Fruit fly (Drosophila melanogaster) whole organism, embryonic: Measurements from ENCODE around the gene ND-24L.

Experiments used
- Awh ChIP-seq: fragments of 200-800 bp; sonication (Bioruptor generic); IDR thresholded peaks from 2 replicates; pipeline ENCODE4, ENCODE4 v1.3.6; 2022; ENCODE audit warnings: missing biosample characterization, missing genetic modification characterization
- CG1024 ChIP-seq: fragments of 200-800 bp; sonication (Bioruptor generic); IDR thresholded peaks from 2 replicates; pipeline ENCODE4 v1.3.6; 2022; ENCODE audit warnings: missing biosample characterization, missing genetic modification characterization
- CG12219 ChIP-seq: fragments of 200-800 bp; sonication (Bioruptor generic); optimal IDR thresholded peaks from 3 replicates; lab custom pipeline; 2018; ENCODE audit warnings: missing biosample characterization, mild to moderate bottlenecking, missing genetic modification characterization
- CG1233 ChIP-seq: fragments of 200-800 bp; sonication (Bioruptor generic); optimal IDR thresholded peaks from 4 replicates; lab custom pipeline; 2018; ENCODE audit warnings: missing biosample characterization, mild to moderate bottlenecking, missing genetic modification characterization
- CG13287 ChIP-seq: fragments of 200-800 bp; sonication (Bioruptor generic); IDR thresholded peaks from 2 replicates; pipeline ENCODE4 v1.3.6; 2022; ENCODE audit warnings: missing biosample characterization, missing genetic modification characterization; ENCODE audit not compliant: partially characterized antibody
- CG16863 ChIP-seq: fragments of 200-800 bp; sonication (Bioruptor generic); optimal IDR thresholded peaks from 3 replicates; lab custom pipeline; 2016; ENCODE audit warnings: missing biosample characterization, missing genetic modification characterization
- CG17186 ChIP-seq: fragments of 200-800 bp; sonication (Bioruptor generic); optimal IDR thresholded peaks from 3 replicates; lab custom pipeline; 2017; ENCODE audit warnings: missing biosample characterization, missing genetic modification reagents, missing genetic modification characterization
- CG17385 ChIP-seq: fragments of 200-800 bp; sonication (Bioruptor generic); optimal IDR thresholded peaks from 3 replicates; lab custom pipeline; 2018; ENCODE audit warnings: missing biosample characterization, mild to moderate bottlenecking, missing genetic modification characterization
- CG17912 ChIP-seq: fragments of 200-800 bp; sonication (Bioruptor generic); optimal IDR thresholded peaks from 2 replicates; lab custom pipeline; 2018; ENCODE audit warnings: missing biosample characterization, mild to moderate bottlenecking, missing genetic modification characterization
- CG18262 ChIP-seq: fragments of 200-800 bp; optimal IDR thresholded peaks from 3 replicates; lab custom pipeline; 2019; ENCODE audit warnings: missing biosample characterization, mild to moderate bottlenecking, missing genetic modification characterization, moderate library complexity
- CG30403 ChIP-seq: fragments of 200-800 bp; sonication (Bioruptor generic); optimal IDR thresholded peaks from 3 replicates; lab custom pipeline; 2016; ENCODE audit warnings: missing biosample characterization, missing genetic modification characterization
- CG3726 ChIP-seq: fragments of 200-800 bp; sonication (Bioruptor generic); IDR thresholded peaks from 3 replicates; pipeline ENCODE4, ENCODE4 v1.3.6; 2022; ENCODE audit warnings: missing biosample characterization, missing genetic modification characterization
- CG6254 ChIP-seq: fragments of 200-800 bp; sonication (Bioruptor generic); optimal IDR thresholded peaks from 3 replicates; lab custom pipeline; 2017; ENCODE audit warnings: mild to moderate bottlenecking, missing biosample characterization, missing genetic modification reagents, missing genetic modification characterization
- CG6654 ChIP-seq: fragments of 200-800 bp; sonication (Bioruptor generic); optimal IDR thresholded peaks from 2 replicates; lab custom pipeline; 2017; ENCODE audit warnings: missing biosample characterization, mild to moderate bottlenecking, missing genetic modification characterization
- CG6765 ChIP-seq: fragments of 200-800 bp; sonication (Bioruptor generic); optimal IDR thresholded peaks from 3 replicates; lab custom pipeline; 2017; ENCODE audit warnings: missing biosample characterization, mild to moderate bottlenecking, missing genetic modification characterization
- CG6813 ChIP-seq: fragments of 200-800 bp; sonication (Bioruptor generic); optimal IDR thresholded peaks from 2 replicates; lab custom pipeline; 2017; ENCODE audit warnings: missing biosample characterization, missing genetic modification characterization, mild to moderate bottlenecking, moderate library complexity, missing genetic modification reagents
- Dbx ChIP-seq: fragments of 200-800 bp; sonication (Bioruptor generic); IDR thresholded peaks from 3 replicates; pipeline ENCODE4 v1.3.6; 2022; ENCODE audit warnings: missing biosample characterization, missing genetic modification characterization
- Dek ChIP-seq: fragments of 200-800 bp; sonication (Bioruptor generic); optimal IDR thresholded peaks from 3 replicates; lab custom pipeline; 2019; ENCODE audit warnings: missing biosample characterization, mild to moderate bottlenecking, missing genetic modification characterization, moderate library complexity
- GATAe ChIP-seq: fragments of 200-800 bp; sonication (Bioruptor generic); conservative IDR thresholded peaks from 2 replicates; pipeline ENCODE4 v1.3.6; 2022; ENCODE audit warnings: missing biosample characterization, missing genetic modification characterization
- Gug ChIP-seq: fragments of 200-800 bp; sonication (Bioruptor generic); IDR thresholded peaks from 4 replicates; pipeline ENCODE4 v1.3.6; 2022; ENCODE audit warnings: missing biosample characterization, missing genetic modification characterization
- Hsf ChIP-seq: fragments of 200-800 bp; sonication (Bioruptor generic); optimal IDR thresholded peaks from 3 replicates; lab custom pipeline; 2016; ENCODE audit warnings: missing biosample characterization, missing genetic modification characterization
- Lhr ChIP-seq: fragments of 200-800 bp; sonication (Bioruptor generic); optimal IDR thresholded peaks from 3 replicates; lab custom pipeline; 2017; ENCODE audit warnings: mild to moderate bottlenecking, missing biosample characterization, missing genetic modification reagents, missing genetic modification characterization
- Lim3 ChIP-seq: fragments of 200-800 bp; sonication (Bioruptor generic); IDR thresholded peaks from 2 replicates; pipeline ENCODE4 v1.3.6; 2022; ENCODE audit warnings: missing biosample characterization, missing genetic modification characterization
- Lpt ChIP-seq: fragments of >200 bp; optimal IDR thresholded peaks from 2 replicates; lab custom pipeline; 2018; ENCODE audit warnings: missing biosample characterization, missing genetic modification characterization
- Med ChIP-seq: fragments of 200-800 bp; sonication (Bioruptor generic); peaks from one replicate; lab custom pipeline; 2016; ENCODE audit warnings: missing biosample characterization, missing genetic modification characterization, mild to moderate bottlenecking, inconsistent platforms, moderate library complexity
- NFAT ChIP-seq: fragments of 200-800 bp; sonication (Bioruptor generic); IDR thresholded peaks from 2 replicates; pipeline ENCODE4 v1.3.6; 2022; ENCODE audit warnings: missing biosample characterization, missing genetic modification characterization
- NK7.1 ChIP-seq: fragments of 200-800 bp; sonication (Bioruptor generic); optimal IDR thresholded peaks from 3 replicates; lab custom pipeline; 2016; ENCODE audit warnings: missing biosample characterization, missing genetic modification characterization
- Neu2 ChIP-seq: fragments of 200-800 bp; sonication (Bioruptor generic); optimal IDR thresholded peaks from 3 replicates; lab custom pipeline; 2016; ENCODE audit warnings: missing biosample characterization, missing genetic modification characterization, borderline replicate concordance
- NfI ChIP-seq: fragments of 200-800 bp; sonication (Bioruptor generic); optimal IDR thresholded peaks from 3 replicates; lab custom pipeline; 2018; ENCODE audit warnings: missing biosample characterization, mild to moderate bottlenecking, missing genetic modification characterization, moderate library complexity
- Pdp1 ChIP-seq, 2 experiments: fragments of 200-800 bp; sonication (Bioruptor generic); optimal IDR thresholded peaks; 3 replicates each; lab custom pipeline; 2016; ENCODE audit warnings: missing biosample characterization in 2 of 2, missing genetic modification characterization in 2 of 2, mild to moderate bottlenecking in 1 of 2, moderate library complexity in 1 of 2
- Sry-δ ChIP-seq: fragments of 200-800 bp; sonication (Bioruptor generic); optimal IDR thresholded peaks from 2 replicates; lab custom pipeline; 2016; ENCODE audit warnings: missing biosample characterization, missing genetic modification characterization
- btn ChIP-seq: fragments of 200-800 bp; sonication (Bioruptor generic); optimal IDR thresholded peaks from 2 replicates; lab custom pipeline; 2016; ENCODE audit warnings: missing biosample characterization, missing genetic modification characterization
- crol ChIP-seq: fragments of 200-800 bp; sonication (Bioruptor generic); IDR thresholded peaks from 2 replicates; pipeline ENCODE4 v1.3.6; 2022; ENCODE audit warnings: missing biosample characterization, missing genetic modification characterization
- ewg ChIP-seq: fragments of 200-800 bp; sonication (Bioruptor generic); optimal IDR thresholded peaks from 3 replicates; lab custom pipeline; 2017; ENCODE audit warnings: mild to moderate bottlenecking, missing biosample characterization, missing genetic modification reagents, missing genetic modification characterization
- eyg ChIP-seq: fragments of 200-800 bp; sonication (Bioruptor generic); optimal IDR thresholded peaks from 3 replicates; lab custom pipeline; 2016; ENCODE audit warnings: missing biosample characterization, missing genetic modification characterization
- ham ChIP-seq: fragments of 200-800 bp; sonication (Bioruptor generic); IDR thresholded peaks from 2 replicates; pipeline ENCODE4 v1.3.6; 2022; ENCODE audit warnings: missing biosample characterization, missing genetic modification characterization
- hkb ChIP-seq, 2 experiments: fragments of 200-800 bp in 1 of 2; fragments of >200 bp in 1 of 2; sonication (Bioruptor generic) in 1 of 2; IDR thresholded peaks in 1 of 2; optimal IDR thresholded peaks in 1 of 2; 2 replicates each; pipeline versions ENCODE4 v1.3.6 to Lab custom; 2017 to 2022; ENCODE audit warnings: missing biosample characterization in 1 of 2, missing genetic modification characterization in 1 of 2
- kay ChIP-seq: fragments of 200-800 bp; sonication (Bioruptor generic); optimal IDR thresholded peaks from 2 replicates; lab custom pipeline; 2016; ENCODE audit warnings: missing biosample characterization, missing genetic modification characterization
- nau ChIP-seq: fragments of 200-800 bp; sonication (Bioruptor generic); optimal IDR thresholded peaks from 3 replicates; lab custom pipeline; 2017; ENCODE audit warnings: missing biosample characterization, mild to moderate bottlenecking, missing genetic modification characterization, missing genetic modification reagents
- pfk ChIP-seq: fragments of 200-800 bp; sonication (Bioruptor generic); optimal IDR thresholded peaks from 2 replicates; lab custom pipeline; 2018; ENCODE audit warnings: missing biosample characterization, mild to moderate bottlenecking, missing genetic modification characterization, moderate library complexity
- sc ChIP-seq, 3 experiments: fragments of >200 bp in 2 of 3; fragments of 200-800 bp in 1 of 3; sonication (Bioruptor generic) in 1 of 3; optimal IDR thresholded peaks; 2 replicates in 2 of 3; 3 replicates in 1 of 3; lab custom pipeline; 2017; ENCODE audit warnings: mild to moderate bottlenecking in 1 of 3, missing biosample characterization in 1 of 3, missing genetic modification characterization in 1 of 3, missing genetic modification reagents in 1 of 3
- scrt ChIP-seq: fragments of 200-800 bp; sonication (Bioruptor generic); optimal IDR thresholded peaks from 2 replicates; lab custom pipeline; 2018; ENCODE audit warnings: missing biosample characterization, mild to moderate bottlenecking, missing genetic modification characterization, moderate library complexity
- slbo ChIP-seq: fragments of 200-800 bp; sonication (Bioruptor generic); IDR thresholded peaks from 2 replicates; pipeline ENCODE4 v1.3.6; 2022; ENCODE audit warnings: missing biosample characterization, missing genetic modification characterization
- stwl ChIP-seq: fragments of 200-800 bp; sonication (Bioruptor generic); optimal IDR thresholded peaks from 3 replicates; lab custom pipeline; 2018; ENCODE audit warnings: missing biosample characterization, mild to moderate bottlenecking, missing genetic modification characterization, moderate library complexity
- vvl ChIP-seq: fragments of 200-800 bp; sonication (Bioruptor generic); IDR thresholded peaks from 2 replicates; pipeline ENCODE4 v1.3.6; 2022; ENCODE audit warnings: missing biosample characterization, missing genetic modification characterization
- yki ChIP-seq: fragments of >200 bp; optimal IDR thresholded peaks from 3 replicates; lab custom pipeline; 2018
- zen ChIP-seq: fragments of 200-800 bp; sonication (Bioruptor generic); optimal IDR thresholded peaks from 3 replicates; lab custom pipeline; 2018; ENCODE audit warnings: missing biosample characterization, mild to moderate bottlenecking, missing genetic modification characterization, moderate library complexity
- zfh1 ChIP-seq: fragments of 200-800 bp; sonication (Bioruptor generic); IDR thresholded peaks from 3 replicates; pipeline ENCODE4 v1.3.6; 2022; ENCODE audit warnings: missing biosample characterization, missing genetic modification characterization

ND-24L gene

dm6 chr3L:17352812-17353211, 32.2 kb upstream of the ND-24L start (continued):
- TF ChIP-seq NFAT (GFP tag; lab: Robert Waterston, UW) (no peak), Hsf (GFP tag; lab: Kevin White, UChicago) (peak; percentile 15), nau (no peak)

DNA sequence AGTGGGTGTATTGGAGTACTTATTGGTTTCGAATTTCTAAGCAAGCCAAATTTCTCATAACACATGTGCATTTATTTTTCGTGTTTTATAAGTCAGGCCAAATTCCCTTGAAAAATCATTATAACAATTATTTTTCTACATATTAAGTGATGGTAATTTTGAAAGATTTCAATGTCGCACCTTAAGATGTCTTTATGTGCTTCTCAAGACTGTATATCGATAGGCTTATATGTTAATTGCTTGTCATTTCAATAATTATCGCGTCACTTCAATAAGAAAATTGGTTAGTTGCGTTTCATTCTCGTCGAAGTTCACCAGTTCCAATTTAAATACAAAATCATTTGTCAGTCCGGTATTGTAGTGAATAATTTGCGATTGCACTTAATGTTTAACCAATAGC, 30.9 kb upstream of the ND-24L start, which contains the start of gene CG7692:
Gene CG7692 (plus strand): TSS at position 301 of the 400 bp plus-strand sequence.
- TF ChIP-seq Dbx (no peak), vvl (GFP tag; lab: Robert Waterston, UW) (peak; percentile 33; the same call in 1 of the 2 replicates), CG1024 (GFP tag; lab: Robert Waterston, UW) (no peak), stwl (tag; lab: Kevin White, UChicago) (peak; percentile 23), zen (tag; lab: Kevin White, UChicago) (no peak), Sry-δ (GFP tag; lab: Kevin White, UChicago) (peak; percentile 16), CG12219 (GFP tag; lab: Kevin White, UChicago) (no peak), GATAe (GFP tag; lab: Robert Waterston, UW) (no peak), ham (no peak), CG17186 (GFP tag; lab: Kevin White, UChicago) (no peak), Lpt (GFP tag; lab: Kevin White, UChicago) (no peak), CG13287 (no peak), CG17385 (GFP tag; lab: Kevin White, UChicago) (no peak)

DNA sequence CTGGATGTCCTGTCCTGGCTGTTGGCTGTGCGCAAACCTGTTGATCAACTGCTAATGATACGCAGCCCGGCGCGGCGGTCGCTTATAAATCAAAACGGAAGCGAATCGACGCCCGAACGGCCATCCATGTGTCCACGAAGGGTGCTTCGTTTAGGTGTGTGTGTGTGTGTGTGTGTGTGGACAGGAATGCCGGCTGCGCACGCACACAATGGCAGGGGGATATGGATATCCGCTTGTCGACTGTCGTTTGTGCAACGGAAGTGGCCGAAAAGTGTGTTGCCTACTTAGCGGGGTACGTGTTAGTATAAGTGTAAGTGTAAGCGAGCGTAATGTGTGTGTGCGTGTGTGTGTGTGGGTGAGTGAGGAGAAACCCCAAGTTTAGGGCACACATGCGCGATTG, 29.0 kb upstream of the ND-24L start, which contains the start of gene Mip:
Gene Mip (minus strand): TSS at position 63 of the 400 bp plus-strand sequence.
- TF ChIP-seq NfI (GFP tag; lab: Kevin White, UChicago): no peak
- TF ChIP-seq NK7.1 (GFP tag; lab: Kevin White, UChicago): no peak
- TF ChIP-seq Med (GFP tag; lab: Kevin White, UChicago): peak; percentile 48
- TF ChIP-seq CG1233 (GFP tag; lab: Kevin White, UChicago): no peak
- no peak for TF ChIP-seq slbo
- TF ChIP-seq CG18262: no peak
- peak; percentile 67 for TF ChIP-seq ewg
- no peak for TF ChIP-seq kay (GFP tag; lab: Kevin White, UChicago)
- TF ChIP-seq CG6813 (GFP tag; lab: Kevin White, UChicago): no peak
- TF ChIP-seq scrt: peak; percentile 55
- no peak for TF ChIP-seq zfh1 (GFP tag; lab: Robert Waterston, UW)
- no peak for TF ChIP-seq Pdp1 (GFP tag; optimal IDR thresholded peaks at IDR 0.05; lab: Kevin White, UChicago)
- TF ChIP-seq btn: no peak
- TF ChIP-seq yki (lab: Kevin White, UChicago): no peak
- TF ChIP-seq CG16863: no peak
- TF ChIP-seq Dek (tag; lab: Kevin White, UChicago): no peak
- TF ChIP-seq crol (GFP tag; lab: Robert Waterston, UW): no peak
- TF ChIP-seq pfk: no peak
- TF ChIP-seq eyg: no peak
- TF ChIP-seq CG6254 (GFP tag; lab: Kevin White, UChicago): no peak
- no peak for TF ChIP-seq CG6765 (GFP tag; lab: Kevin White, UChicago)
- TF ChIP-seq CG30403 (GFP tag; lab: Kevin White, UChicago): no peak
- TF ChIP-seq zen (tag; lab: Kevin White, UChicago): peak; percentile 8
- TF ChIP-seq Neu2 (GFP tag; lab: Kevin White, UChicago): no peak
- no peak for TF ChIP-seq sc (optimal IDR thresholded peaks at IDR 0.05; lab: Kevin White, UChicago)
- TF ChIP-seq sc (GFP tag; optimal IDR thresholded peaks at IDR 0.05; lab: Kevin White, UChicago): no peak
- TF ChIP-seq Awh (GFP tag; lab: Robert Waterston, UW): no peak
- TF ChIP-seq Lhr: no peak
- no peak for TF ChIP-seq CG17912
- no peak for TF ChIP-seq CG3726 (GFP tag; lab: Robert Waterston, UW)
- no peak for TF ChIP-seq Lim3 (GFP tag; lab: Robert Waterston, UW)
- no peak for TF ChIP-seq hkb (optimal IDR thresholded peaks at IDR 0.05; lab: Kevin White, UChicago)
- no peak for TF ChIP-seq hkb (GFP tag; IDR thresholded peaks at IDR 0.05; lab: Robert Waterston, UW)
- no peak for TF ChIP-seq CG6654 (GFP tag; lab: Kevin White, UChicago)
- TF ChIP-seq Gug (GFP tag; lab: Robert Waterston, UW): no peak
